Worm (Caenorhabditis elegans) whole organism, L1 larva: Measurements from ENCODE around the gene gpr-2.

Source experiments
- alr-1 ChIP-seq: fragments of 200-800 bp; sonication (Bioruptor generic); optimal IDR thresholded peaks from 2 replicates; lab custom pipeline; 2018; ENCODE audit warnings: borderline replicate concordance, mild to moderate bottlenecking, missing genetic modification characterization, missing compliant biosample characterization
- aly-2 ChIP-seq: fragments of 150-350 bp; optimal IDR thresholded peaks from 2 replicates; lab custom pipeline; 2014; ENCODE audit warnings: missing biosample characterization, missing genetic modification characterization
- ama-1 ChIP-seq: fragments of 150-350 bp; optimal IDR thresholded peaks from 2 replicates; lab custom pipeline; 2014
- dpl-1 ChIP-seq, 3 experiments: fragments of 150-350 bp in 2 of 3; sonication (generic microtip) in 1 of 3; optimal IDR thresholded peaks; 2 replicates each; lab custom pipeline; 2014 to 2017; ENCODE audit warnings: missing biosample characterization in 3 of 3, missing genetic modification characterization in 3 of 3, missing genetic modification reagents in 3 of 3
- egl-27 ChIP-seq, 2 experiments: fragments of 150-350 bp in 1 of 2; sonication (generic microtip); optimal IDR thresholded peaks; 3 replicates each; lab custom pipeline; 2017 to 2018; ENCODE audit warnings: missing biosample characterization in 2 of 2, missing genetic modification characterization in 2 of 2, missing genetic modification reagents in 2 of 2
- fkh-10 ChIP-seq: sonication (generic microtip); optimal IDR thresholded peaks from 2 replicates; lab custom pipeline; 2017; ENCODE audit warnings: missing biosample characterization, missing genetic modification reagents, missing genetic modification characterization
- mdl-1 ChIP-seq, 2 experiments: fragments of 150-350 bp; optimal IDR thresholded peaks; 2 replicates each; lab custom pipeline; 2014 to 2017; ENCODE audit warnings: missing biosample characterization in 2 of 2, missing genetic modification characterization in 2 of 2, inconsistent platforms in 1 of 2
- nhr-11 ChIP-seq: fragments of 150-350 bp; optimal IDR thresholded peaks from 2 replicates; lab custom pipeline; 2014; ENCODE audit warnings: missing biosample characterization, missing genetic modification characterization
- nhr-12 ChIP-seq: sonication (generic microtip); optimal IDR thresholded peaks from 2 replicates; lab custom pipeline; 2017; ENCODE audit warnings: missing biosample characterization, missing genetic modification characterization
- nhr-28 ChIP-seq: fragments of 150-350 bp; optimal IDR thresholded peaks from 2 replicates; lab custom pipeline; 2014; ENCODE audit warnings: missing biosample characterization, missing genetic modification characterization
- nhr-76 ChIP-seq: sonication (generic microtip); optimal IDR thresholded peaks from 2 replicates; lab custom pipeline; 2017; ENCODE audit warnings: missing biosample characterization, missing genetic modification characterization
- nhr-77 ChIP-seq: fragments of 150-350 bp; optimal IDR thresholded peaks from 2 replicates; lab custom pipeline; 2014; ENCODE audit warnings: missing biosample characterization, missing genetic modification characterization
- snpc-4 ChIP-seq: fragments of 150-350 bp; optimal IDR thresholded peaks from 2 replicates; lab custom pipeline; 2014; ENCODE audit warnings: missing biosample characterization, missing genetic modification characterization
- unc-62 ChIP-seq: fragments of 150-350 bp; optimal IDR thresholded peaks from 2 replicates; lab custom pipeline; 2014; ENCODE audit warnings: missing biosample characterization, missing genetic modification reagents, missing genetic modification characterization

DNA sequence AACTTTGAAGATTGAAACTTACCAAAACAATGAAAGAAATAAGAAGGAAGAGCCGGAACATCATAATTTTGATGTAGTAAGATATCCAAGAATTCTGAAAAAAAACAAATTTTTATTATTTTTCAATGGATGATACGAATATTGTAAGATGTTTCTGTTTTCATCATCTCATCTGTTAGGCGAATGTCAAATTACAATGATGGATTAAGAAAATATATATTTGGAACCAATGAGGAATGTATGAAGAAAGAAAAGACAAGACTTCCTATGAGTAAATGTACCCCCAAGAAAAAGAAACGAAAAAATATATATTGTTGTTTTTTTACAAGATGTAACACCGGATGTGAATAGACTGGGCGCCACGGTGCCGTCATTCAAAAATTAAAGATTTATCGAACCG is 33.3 kb upstream of the gpr-2 start, which contains the start of gene T26G10.5:
- TF ChIP-seq nhr-12 (tag; lab: Kevin White, UChicago) = no peak
- no peak for TF ChIP-seq fkh-10 (GFP tag; lab: Kevin White, UChicago)
- TF ChIP-seq nhr-28 = no peak
- no peak for TF ChIP-seq unc-62 (GFP tag; lab: Kevin White, UChicago)
- no peak for TF ChIP-seq dpl-1 (GFP tag; optimal IDR thresholded peaks at IDR 0.05; lab: Kevin White, UChicago)
- no peak for TF ChIP-seq egl-27 (tag; optimal IDR thresholded peaks at IDR 0.05; lab: Kevin White, UChicago)
- TF ChIP-seq nhr-77 (tag; lab: Kevin White, UChicago) = no peak
- TF ChIP-seq ama-1 (lab: Kevin White, UChicago) = no peak
- TF ChIP-seq mdl-1 (tag; optimal IDR thresholded peaks at IDR 0.05; lab: Kevin White, UChicago) = no peak
- no peak for TF ChIP-seq nhr-11 (tag; lab: Kevin White, UChicago)
- TF ChIP-seq alr-1 (tag; lab: Kevin White, UChicago) = no peak
- TF ChIP-seq nhr-76 = no peak
- no peak for TF ChIP-seq aly-2 (tag; lab: Kevin White, UChicago)
- TF ChIP-seq snpc-4 (tag; lab: Kevin White, UChicago) = no peak
